Fruit fly (Drosophila melanogaster) whole organism, embryonic: ENCODE results near the gene UQCR-Q.

ENCODE experiments used
- Ada2b ChIP-seq: fragments of 200-800 bp; sonication (Bioruptor generic); IDR thresholded peaks from 2 replicates; pipeline ENCODE4 v1.3.6; 2022; ENCODE audit warnings: missing biosample characterization, missing genetic modification characterization
- Asciz ChIP-seq: fragments of 200-800 bp; sonication (Bioruptor generic); optimal IDR thresholded peaks from 2 replicates; lab custom pipeline; 2017; ENCODE audit warnings: missing biosample characterization, mild to moderate bottlenecking, missing genetic modification characterization, missing genetic modification reagents
- Atf-2 ChIP-seq: fragments of 200-800 bp; sonication (Bioruptor generic); optimal IDR thresholded peaks from 2 replicates; lab custom pipeline; 2016; ENCODE audit warnings: missing biosample characterization, missing genetic modification characterization
- Bdp1 ChIP-seq: fragments of 200-800 bp; sonication (Bioruptor generic); optimal IDR thresholded peaks from 3 replicates; lab custom pipeline; 2016; ENCODE audit warnings: missing biosample characterization, missing genetic modification characterization
- CG10209 ChIP-seq: fragments of 200-800 bp; sonication (Bioruptor generic); optimal IDR thresholded peaks from 3 replicates; lab custom pipeline; 2017; ENCODE audit warnings: missing biosample characterization, mild to moderate bottlenecking, missing genetic modification characterization, missing genetic modification reagents
- CG1024 ChIP-seq: fragments of 200-800 bp; sonication (Bioruptor generic); IDR thresholded peaks from 2 replicates; pipeline ENCODE4 v1.3.6; 2022; ENCODE audit warnings: missing biosample characterization, missing genetic modification characterization
- CG10366 ChIP-seq: fragments of 200-800 bp; sonication (Bioruptor generic); IDR thresholded peaks from 2 replicates; pipeline ENCODE4 v1.3.6; 2022; ENCODE audit warnings: missing biosample characterization, missing genetic modification characterization
- CG11456 ChIP-seq: fragments of 200-800 bp; sonication (Bioruptor generic); IDR thresholded peaks from 3 replicates; pipeline ENCODE4 v1.3.6; 2022; ENCODE audit warnings: missing biosample characterization, missing genetic modification characterization
- CG11695 ChIP-seq: fragments of 200-800 bp; sonication (Bioruptor generic); IDR thresholded peaks from 3 replicates; pipeline ENCODE4 v1.3.6; 2022; ENCODE audit warnings: missing biosample characterization, missing genetic modification characterization
- CG12391 ChIP-seq: fragments of 200-800 bp; sonication (Bioruptor generic); optimal IDR thresholded peaks from 3 replicates; lab custom pipeline; 2018; ENCODE audit warnings: missing biosample characterization, mild to moderate bottlenecking, missing genetic modification characterization, moderate library complexity
- CG15601 ChIP-seq: fragments of 200-800 bp; sonication (Bioruptor generic); optimal IDR thresholded peaks from 3 replicates; lab custom pipeline; 2019; ENCODE audit warnings: missing biosample characterization, mild to moderate bottlenecking, missing genetic modification characterization, moderate library complexity
- CG17359 ChIP-seq: fragments of 200-800 bp; sonication (Bioruptor generic); optimal IDR thresholded peaks from 3 replicates; lab custom pipeline; 2018; ENCODE audit warnings: missing biosample characterization, mild to moderate bottlenecking, missing genetic modification characterization, moderate library complexity
- CG1792 ChIP-seq: fragments of 200-800 bp; sonication (Bioruptor generic); optimal IDR thresholded peaks from 2 replicates; lab custom pipeline; 2016; ENCODE audit warnings: missing biosample characterization, missing genetic modification characterization
- CG2202 ChIP-seq: fragments of 200-800 bp; sonication (Bioruptor generic); optimal IDR thresholded peaks from 2 replicates; lab custom pipeline; 2018; ENCODE audit warnings: missing biosample characterization, mild to moderate bottlenecking, missing genetic modification characterization
- CG3281 ChIP-seq: fragments of 200-800 bp; sonication (Bioruptor generic); optimal IDR thresholded peaks from 3 replicates; lab custom pipeline; 2017; ENCODE audit warnings: missing biosample characterization, mild to moderate bottlenecking, missing genetic modification characterization
- CG3726 ChIP-seq: fragments of 200-800 bp; sonication (Bioruptor generic); IDR thresholded peaks from 3 replicates; pipeline ENCODE4, ENCODE4 v1.3.6; 2022; ENCODE audit warnings: missing biosample characterization, missing genetic modification characterization
- CG7372 ChIP-seq: fragments of 200-800 bp; sonication (Bioruptor generic); IDR thresholded peaks from 2 replicates; pipeline ENCODE4 v1.3.6; 2022; ENCODE audit warnings: missing biosample characterization, missing genetic modification characterization
- CG8388 ChIP-seq: fragments of 200-800 bp; sonication (Bioruptor generic); optimal IDR thresholded peaks from 2 replicates; lab custom pipeline; 2019; ENCODE audit warnings: missing biosample characterization, mild to moderate bottlenecking, missing genetic modification characterization, moderate library complexity
- CG8478 ChIP-seq: fragments of >200 bp; optimal IDR thresholded peaks from 2 replicates; lab custom pipeline; 2018
- CG9437 ChIP-seq: fragments of 200-800 bp; sonication (Bioruptor generic); optimal IDR thresholded peaks from 2 replicates; lab custom pipeline; 2018; ENCODE audit warnings: missing biosample characterization, mild to moderate bottlenecking, missing genetic modification characterization
- CG9876 ChIP-seq: fragments of 200-800 bp; sonication (Bioruptor generic); optimal IDR thresholded peaks from 2 replicates; lab custom pipeline; 2016; ENCODE audit warnings: missing biosample characterization, missing genetic modification characterization
- D19A ChIP-seq: fragments of 200-800 bp; optimal IDR thresholded peaks from 3 replicates; lab custom pipeline; 2019; ENCODE audit warnings: missing biosample characterization, mild to moderate bottlenecking, missing genetic modification characterization, moderate library complexity
- Dad ChIP-seq: fragments of 200-800 bp; sonication (Bioruptor generic); optimal IDR thresholded peaks from 3 replicates; lab custom pipeline; 2016; ENCODE audit warnings: missing biosample characterization, missing genetic modification characterization
- Hr39 ChIP-seq: fragments of >200 bp; optimal IDR thresholded peaks from 2 replicates; lab custom pipeline; 2017
- Hr78 ChIP-seq, 2 experiments: fragments of 200-800 bp in 1 of 2; fragments of >200 bp in 1 of 2; sonication (Bioruptor generic) in 1 of 2; optimal IDR thresholded peaks; 2 replicates each; lab custom pipeline; 2017 to 2019; ENCODE audit warnings: missing biosample characterization in 2 of 2, missing genetic modification characterization in 2 of 2, mild to moderate bottlenecking in 1 of 2, moderate library complexity in 1 of 2
- Jarid2 ChIP-seq: fragments of 200-800 bp; sonication (Bioruptor generic); optimal IDR thresholded peaks from 3 replicates; lab custom pipeline; 2017; ENCODE audit warnings: mild to moderate bottlenecking, missing biosample characterization, missing genetic modification reagents, missing genetic modification characterization
- Kr ChIP-seq: fragments of 200-800 bp; sonication (Bioruptor generic); optimal IDR thresholded peaks from 2 replicates; lab custom pipeline; 2017; ENCODE audit warnings: missing biosample characterization, mild to moderate bottlenecking, missing genetic modification characterization
- Lhr ChIP-seq: fragments of 200-800 bp; sonication (Bioruptor generic); optimal IDR thresholded peaks from 3 replicates; lab custom pipeline; 2017; ENCODE audit warnings: mild to moderate bottlenecking, missing biosample characterization, missing genetic modification reagents, missing genetic modification characterization
- MESR4 ChIP-seq: fragments of 200-800 bp; sonication (Bioruptor generic); optimal IDR thresholded peaks from 2 replicates; lab custom pipeline; 2018; ENCODE audit warnings: missing biosample characterization, mild to moderate bottlenecking, missing genetic modification characterization, moderate library complexity
- Max ChIP-seq: fragments of 200-800 bp; sonication (Bioruptor generic); optimal IDR thresholded peaks from 2 replicates; lab custom pipeline; 2016; ENCODE audit warnings: missing biosample characterization, mild to moderate bottlenecking, missing genetic modification characterization
- NK7.1 ChIP-seq: fragments of 200-800 bp; sonication (Bioruptor generic); optimal IDR thresholded peaks from 3 replicates; lab custom pipeline; 2016; ENCODE audit warnings: missing biosample characterization, missing genetic modification characterization
- Sox100B ChIP-seq: fragments of 200-800 bp; sonication (Bioruptor generic); optimal IDR thresholded peaks from 3 replicates; lab custom pipeline; 2018; ENCODE audit warnings: missing biosample characterization, mild to moderate bottlenecking, missing genetic modification characterization
- bab2 ChIP-seq: fragments of 200-800 bp; sonication (Bioruptor generic); optimal IDR thresholded peaks from 2 replicates; lab custom pipeline; 2016; ENCODE audit warnings: missing biosample characterization, missing genetic modification characterization
- bcd ChIP-seq: fragments of 200-800 bp; sonication (Bioruptor generic); optimal IDR thresholded peaks from 2 replicates; lab custom pipeline; 2017; ENCODE audit warnings: missing biosample characterization, mild to moderate bottlenecking, missing genetic modification characterization
- bigmax ChIP-seq: fragments of 200-800 bp; sonication (Bioruptor generic); optimal IDR thresholded peaks from 2 replicates; lab custom pipeline; 2018; ENCODE audit warnings: missing biosample characterization, mild to moderate bottlenecking, missing genetic modification characterization
- cas ChIP-seq: fragments of 200-800 bp; sonication (Bioruptor generic); IDR thresholded peaks from 2 replicates; pipeline ENCODE4 v1.3.6; 2022; ENCODE audit warnings: missing biosample characterization, missing genetic modification characterization
- chinmo ChIP-seq: fragments of 200-800 bp; sonication (Bioruptor generic); IDR thresholded peaks from 4 replicates; pipeline ENCODE4 v1.3.6; 2022; ENCODE audit warnings: missing biosample characterization, missing genetic modification characterization; ENCODE audit not compliant: partially characterized antibody
- ci ChIP-seq: fragments of 200-800 bp; sonication (Bioruptor generic); IDR thresholded peaks from 3 replicates; pipeline ENCODE4 v1.3.6; 2022; ENCODE audit warnings: missing biosample characterization, missing genetic modification characterization
- crc ChIP-seq: fragments of 200-800 bp; sonication (Bioruptor generic); optimal IDR thresholded peaks from 2 replicates; lab custom pipeline; 2016; ENCODE audit warnings: missing biosample characterization, missing genetic modification characterization
- disco-r ChIP-seq: fragments of 200-800 bp; sonication (Bioruptor generic); optimal IDR thresholded peaks from 2 replicates; lab custom pipeline; 2016; ENCODE audit warnings: missing biosample characterization, missing genetic modification characterization
- ftz-f1 ChIP-seq: fragments of 200-800 bp; sonication (Bioruptor generic); optimal IDR thresholded peaks from 2 replicates; lab custom pipeline; 2016; ENCODE audit warnings: missing biosample characterization, missing genetic modification characterization
- h ChIP-seq: fragments of >200 bp; optimal IDR thresholded peaks from 2 replicates; lab custom pipeline; 2017
- pan ChIP-seq, 4 experiments: fragments of >200 bp in 3 of 4; fragments of 200-800 bp in 1 of 4; sonication (Bioruptor generic) in 1 of 4; optimal IDR thresholded peaks in 3 of 4; IDR thresholded peaks in 1 of 4; 2 replicates each; pipeline versions ENCODE4 v1.3.6 to Lab custom; 2017 to 2022; ENCODE audit warnings: missing biosample characterization in 2 of 4, missing genetic modification characterization in 2 of 4, mixed read lengths in 1 of 4
- psq ChIP-seq: fragments of 200-800 bp; sonication (Bioruptor generic); optimal IDR thresholded peaks from 2 replicates; lab custom pipeline; 2017; ENCODE audit warnings: missing biosample characterization, missing genetic modification characterization
- schlank ChIP-seq: fragments of 200-800 bp; sonication (Bioruptor generic); optimal IDR thresholded peaks from 2 replicates; lab custom pipeline; 2018; ENCODE audit warnings: missing biosample characterization, mild to moderate bottlenecking, missing genetic modification characterization
- sima ChIP-seq: fragments of 200-800 bp; sonication (Bioruptor generic); optimal IDR thresholded peaks from 2 replicates; lab custom pipeline; 2016; ENCODE audit warnings: missing biosample characterization, missing genetic modification characterization
- slbo ChIP-seq: fragments of 200-800 bp; sonication (Bioruptor generic); IDR thresholded peaks from 2 replicates; pipeline ENCODE4 v1.3.6; 2022; ENCODE audit warnings: missing biosample characterization, missing genetic modification characterization
- sob ChIP-seq: fragments of 200-800 bp; sonication (Bioruptor generic); IDR thresholded peaks from 2 replicates; pipeline ENCODE4 v1.3.6; 2022; ENCODE audit warnings: missing biosample characterization, missing genetic modification characterization
- ttk ChIP-seq: fragments of 200-800 bp; sonication (Bioruptor generic); IDR thresholded peaks from 2 replicates; pipeline ENCODE4 v2.1.2; 2022; ENCODE audit warnings: missing biosample characterization, missing genetic modification characterization
- wek ChIP-seq: fragments of 200-800 bp; sonication (Bioruptor generic); optimal IDR thresholded peaks from 3 replicates; lab custom pipeline; 2018; ENCODE audit warnings: missing biosample characterization, mild to moderate bottlenecking, missing genetic modification characterization, moderate library complexity

Gene UQCR-Q

dm6 chr3L:17513893-17514616, 39.5 kb downstream of the UQCR-Q start, which contains the start of the genes U4-U6-60K and CG7564 (continued):
- TF ChIP-seq Lhr (peak; percentile 51), Asciz (GFP tag; lab: Kevin White, UChicago) (no peak), Hr39 (no peak), bcd (peak; percentile 81), CG17359 (tag; lab: Kevin White, UChicago) (peak; percentile 9), CG8478 (lab: Kevin White, UChicago) (no peak), CG12391 (peak; percentile 73), Kr (no peak), sob (peak; percentile 81), slbo (GFP tag; lab: Robert Waterston, UW) (peak; percentile 77), ftz-f1 (GFP tag; lab: Kevin White, UChicago) (no peak), crc (GFP tag; lab: Kevin White, UChicago) (peak; percentile 15), disco-r (peak; percentile 26), CG9876 (peak; percentile 2), wek (no peak), CG3726 (no peak), cas (GFP tag; lab: Robert Waterston, UW) (no peak), CG8388 (peak; percentile 19), Ada2b (GFP tag; lab: Robert Waterston, UW) (no peak), bab2 (GFP tag; lab: Kevin White, UChicago) (no peak), Jarid2 (GFP tag; lab: Kevin White, UChicago) (peak; percentile 17), CG11456 (GFP tag; lab: Robert Waterston, UW) (peak; percentile 61; the same call in 2 of the 3 replicates), chinmo (peak; percentile 92; the same call in 3 of the 4 replicates), D19A (no peak), CG9437 (GFP tag; lab: Kevin White, UChicago) (peak; percentile 77), CG3281 (GFP tag; lab: Kevin White, UChicago) (peak; percentile 53), Atf-2 (GFP tag; lab: Kevin White, UChicago) (peak; percentile 32), sima (GFP tag; lab: Kevin White, UChicago) (no peak), MESR4 (GFP tag; lab: Kevin White, UChicago) (peak; percentile 97), Bdp1 (peak; percentile 64), CG11695 (GFP tag; lab: Robert Waterston, UW) (no peak), h (no peak), ttk (GFP tag; lab: Robert Waterston, UW) (no peak), Dad (GFP tag; lab: Kevin White, UChicago) (peak; percentile 22), ci (no peak; the same call in 2 of the 3 replicates), psq (peak; percentile 16), CG10366 (GFP tag; lab: Robert Waterston, UW) (peak; percentile 51), CG1792 (GFP tag; lab: Kevin White, UChicago) (peak; percentile 45), Sox100B (GFP tag; lab: Kevin White, UChicago) (no peak), pan (optimal IDR thresholded peaks at IDR 0.05; lab: Kevin White, UChicago) (no peak), pan (GFP tag; optimal IDR thresholded peaks at IDR 0.05 in 1 of 2, IDR thresholded peaks at IDR 0.05 in 1 of 2) (no peak), schlank (tag; lab: Kevin White, UChicago) (no peak), CG15601 (tag; lab: Kevin White, UChicago) (peak; percentile 51), bigmax (no peak), CG1024 (GFP tag; lab: Robert Waterston, UW) (0 out of 2 replicates have a peak, but pooled peaks have one; percentile 34), Max (GFP tag; lab: Kevin White, UChicago) (peak; percentile 61), Hr78 (GFP tag; optimal IDR thresholded peaks at IDR 0.05; lab: Kevin White, UChicago) (no peak), NK7.1 (GFP tag; lab: Kevin White, UChicago) (no peak), CG7372 (GFP tag; lab: Robert Waterston, UW) (peak; percentile 44; the same call in 1 of the 2 replicates), CG10209 (GFP tag; lab: Kevin White, UChicago) (peak; percentile 72), CG2202 (no peak)
